Worm (Caenorhabditis elegans) whole organism, L1 larva: Measurements from ENCODE around the gene F54B11.9.

Experiments
- lin-14 ChIP-seq: fragments of 200-800 bp; sonication (Bioruptor generic); optimal IDR thresholded peaks from 2 replicates; lab custom pipeline; 2018; ENCODE audit warnings: mild to moderate bottlenecking, missing genetic modification characterization, moderate library complexity, missing compliant biosample characterization
- mdl-1 ChIP-seq, 2 experiments: fragments of 150-350 bp; optimal IDR thresholded peaks; 2 replicates each; lab custom pipeline; 2014 to 2017; ENCODE audit warnings: missing biosample characterization in 2 of 2, missing genetic modification characterization in 2 of 2, inconsistent platforms in 1 of 2

ce11 chrX:13639577-13639976, 34.2 kb downstream of the F54B11.9 start, which contains the start of gene twk-20:
- TF ChIP-seq mdl-1 (tag; optimal IDR thresholded peaks at IDR 0.05; lab: Kevin White, UChicago): no peak
- TF ChIP-seq lin-14 (GFP tag; lab: Kevin White, UChicago): peak; percentile 39
